Worm (Caenorhabditis elegans) whole organism, late embryonic: Measurements from ENCODE around the gene vps-18.

Experiments
- C38D4.7 ChIP-seq: fragments of 200-800 bp; sonication (Bioruptor generic); optimal IDR thresholded peaks from 2 replicates; lab custom pipeline; 2018; ENCODE audit warnings: mild to moderate bottlenecking, missing genetic modification characterization, moderate library complexity, missing compliant biosample characterization
- F13H6.1 ChIP-seq: sonication (generic microtip); optimal IDR thresholded peaks from 2 replicates; lab custom pipeline; 2016; ENCODE audit warnings: missing genetic modification characterization, missing compliant biosample characterization
- K09A11.1 ChIP-seq: sonication (generic microtip); optimal IDR thresholded peaks from 2 replicates; lab custom pipeline; 2017; ENCODE audit warnings: antibody characterized with exemption, mild to moderate bottlenecking, missing genetic modification characterization, missing compliant biosample characterization; ENCODE audit not compliant: insufficient read depth
- T23F11.4 ChIP-seq: fragments of 200-800 bp; sonication (Bioruptor generic); optimal IDR thresholded peaks from 2 replicates; lab custom pipeline; 2018; ENCODE audit warnings: mild to moderate bottlenecking, missing genetic modification characterization, missing compliant biosample characterization
- ahr-1 ChIP-seq: sonication (generic microtip); optimal IDR thresholded peaks from 2 replicates; lab custom pipeline; 2016; ENCODE audit warnings: missing genetic modification characterization, missing compliant biosample characterization
- ceh-19 ChIP-seq: fragments of 200-800 bp; sonication (Bioruptor generic); optimal IDR thresholded peaks from 2 replicates; lab custom pipeline; 2018; ENCODE audit warnings: mild to moderate bottlenecking, missing genetic modification characterization, missing compliant biosample characterization
- ceh-22 ChIP-seq: sonication (generic microtip); optimal IDR thresholded peaks from 2 replicates; lab custom pipeline; 2017; ENCODE audit warnings: missing biosample characterization, missing genetic modification characterization
- ceh-24 ChIP-seq: sonication (generic microtip); optimal IDR thresholded peaks from 2 replicates; lab custom pipeline; 2016; ENCODE audit warnings: mild to moderate bottlenecking, missing genetic modification characterization, missing compliant biosample characterization
- ceh-30 ChIP-seq: fragments of 150-350 bp; optimal IDR thresholded peaks from 2 replicates; lab custom pipeline; 2014; ENCODE audit warnings: missing biosample characterization, missing genetic modification characterization
- ceh-45 ChIP-seq: fragments of 200-800 bp; sonication (Bioruptor generic); IDR thresholded peaks from 2 replicates; pipeline ENCODE4 v1.3.6; 2022; ENCODE audit warnings: missing genetic modification reagents, missing genetic modification characterization, missing compliant biosample characterization
- ceh-6 ChIP-seq: fragments of 200-800 bp; sonication (Bioruptor generic); optimal IDR thresholded peaks from 2 replicates; lab custom pipeline; 2018; ENCODE audit warnings: mild to moderate bottlenecking, missing genetic modification characterization, missing compliant biosample characterization
- ceh-9 ChIP-seq: sonication (generic microtip); optimal IDR thresholded peaks from 2 replicates; lab custom pipeline; 2016; ENCODE audit warnings: mild to moderate bottlenecking, missing genetic modification characterization, inconsistent platforms, missing compliant biosample characterization
- dmd-4 ChIP-seq: sonication (generic microtip); optimal IDR thresholded peaks from 2 replicates; lab custom pipeline; 2016; ENCODE audit warnings: borderline replicate concordance, missing genetic modification characterization, missing compliant biosample characterization
- dve-1 ChIP-seq: sonication (generic microtip); optimal IDR thresholded peaks from 2 replicates; lab custom pipeline; 2017; ENCODE audit warnings: antibody characterized with exemption, mild to moderate bottlenecking, missing genetic modification characterization, missing compliant biosample characterization
- elt-2 ChIP-seq: sonication (generic microtip); optimal IDR thresholded peaks from 2 replicates; lab custom pipeline; 2016; ENCODE audit warnings: missing genetic modification reagents, missing genetic modification characterization, missing compliant biosample characterization
- ets-4 ChIP-seq: sonication (generic microtip); optimal IDR thresholded peaks from 2 replicates; lab custom pipeline; 2016; ENCODE audit warnings: missing genetic modification characterization, missing compliant biosample characterization
- eyg-1 ChIP-seq: sonication (generic microtip); optimal IDR thresholded peaks from 2 replicates; lab custom pipeline; 2016; ENCODE audit warnings: missing genotype, missing genetic modification characterization, missing compliant biosample characterization
- fax-1 ChIP-seq: sonication (generic microtip); optimal IDR thresholded peaks from 2 replicates; lab custom pipeline; 2016; ENCODE audit warnings: missing genotype, missing genetic modification characterization, missing compliant biosample characterization
- fkh-10 ChIP-seq: fragments of 150-350 bp; optimal IDR thresholded peaks from 2 replicates; lab custom pipeline; 2014; ENCODE audit warnings: missing biosample characterization, missing genetic modification reagents, missing genetic modification characterization
- hlh-13 ChIP-seq: fragments of 200-800 bp; sonication (Bioruptor generic); optimal IDR thresholded peaks from 2 replicates; lab custom pipeline; 2018; ENCODE audit warnings: mild to moderate bottlenecking, missing genetic modification characterization, missing compliant biosample characterization
- hlh-15 ChIP-seq: sonication (generic microtip); optimal IDR thresholded peaks from 2 replicates; lab custom pipeline; 2016; ENCODE audit warnings: missing genetic modification characterization, missing compliant biosample characterization
- hlh-30 ChIP-seq: sonication (generic microtip); optimal IDR thresholded peaks from 2 replicates; lab custom pipeline; 2017; ENCODE audit warnings: antibody characterized with exemption, missing genetic modification characterization, missing compliant biosample characterization; ENCODE audit not compliant: insufficient read depth
- lin-11 ChIP-seq: fragments of 200-800 bp; sonication (Bioruptor generic); optimal IDR thresholded peaks from 2 replicates; lab custom pipeline; 2018; ENCODE audit warnings: mild to moderate bottlenecking, missing genetic modification characterization, missing compliant biosample characterization
- mec-3 ChIP-seq: sonication (generic microtip); optimal IDR thresholded peaks from 2 replicates; lab custom pipeline; 2016; ENCODE audit warnings: borderline replicate concordance, missing genetic modification characterization, missing compliant biosample characterization
- nfya-1 ChIP-seq: sonication (generic microtip); optimal IDR thresholded peaks from 2 replicates; lab custom pipeline; 2017; ENCODE audit warnings: missing genetic modification characterization, mild to moderate bottlenecking, missing compliant biosample characterization, antibody characterized with exemption, moderate library complexity
- nhr-11 ChIP-seq: fragments of 150-350 bp; optimal IDR thresholded peaks from 2 replicates; lab custom pipeline; 2014; ENCODE audit warnings: missing biosample characterization, missing genetic modification characterization
- odd-2 ChIP-seq: sonication (generic microtip); optimal IDR thresholded peaks from 2 replicates; lab custom pipeline; 2017; ENCODE audit warnings: antibody characterized with exemption, mild to moderate bottlenecking, missing genetic modification characterization, missing compliant biosample characterization
- pax-1 ChIP-seq: fragments of 150-350 bp; optimal IDR thresholded peaks from 2 replicates; lab custom pipeline; 2014; ENCODE audit warnings: missing biosample characterization, missing genetic modification characterization
- pha-2 ChIP-seq: sonication (generic microtip); optimal IDR thresholded peaks from 2 replicates; lab custom pipeline; 2017; ENCODE audit warnings: mild to moderate bottlenecking, missing genetic modification characterization, missing compliant biosample characterization
- pqm-1 ChIP-seq: sonication (generic microtip); optimal IDR thresholded peaks from 2 replicates; lab custom pipeline; 2016; ENCODE audit warnings: missing genetic modification characterization, missing compliant biosample characterization
- ref-2 ChIP-seq: sonication (generic microtip); optimal IDR thresholded peaks from 2 replicates; lab custom pipeline; 2016; ENCODE audit warnings: missing genetic modification characterization, missing compliant biosample characterization
- rnt-1 ChIP-seq: sonication (generic microtip); optimal IDR thresholded peaks from 2 replicates; lab custom pipeline; 2016; ENCODE audit warnings: missing genetic modification characterization, missing compliant biosample characterization
- sdc-2 ChIP-seq: sonication (generic microtip); optimal IDR thresholded peaks from 2 replicates; lab custom pipeline; 2016; ENCODE audit warnings: missing genotype, missing genetic modification characterization, missing compliant biosample characterization
- sox-2 ChIP-seq: fragments of 200-800 bp; sonication (Bioruptor generic); IDR thresholded peaks from 2 replicates; pipeline ENCODE4 v1.3.6; 2022; ENCODE audit warnings: missing genetic modification reagents, missing genetic modification characterization, missing compliant biosample characterization
- tbx-2 ChIP-seq: sonication (generic microtip); optimal IDR thresholded peaks from 2 replicates; lab custom pipeline; 2016; ENCODE audit warnings: missing genetic modification characterization, missing compliant biosample characterization
- ttx-3 ChIP-seq: sonication (generic microtip); optimal IDR thresholded peaks from 2 replicates; lab custom pipeline; 2016; ENCODE audit warnings: missing genetic modification reagents, missing genetic modification characterization, missing compliant biosample characterization
- unc-86 ChIP-seq: sonication (generic microtip); optimal IDR thresholded peaks from 2 replicates; lab custom pipeline; 2016; ENCODE audit warnings: missing genetic modification characterization, missing compliant biosample characterization

Gene vps-18

ce11 chrII:4434278-4434677 lies 26.7 kb upstream of the vps-18 start:
- no peak for TF ChIP-seq pax-1 (tag; lab: Kevin White, UChicago)
- TF ChIP-seq ahr-1 (tag; lab: Kevin White, UChicago): no peak
- no peak for TF ChIP-seq ceh-30 (tag; lab: Kevin White, UChicago)
- no peak for TF ChIP-seq unc-86 (tag; lab: Kevin White, UChicago)
- no peak for TF ChIP-seq nhr-11 (tag; lab: Kevin White, UChicago)
- TF ChIP-seq ref-2 (tag; lab: Kevin White, UChicago): no peak
- TF ChIP-seq fax-1 (tag; lab: Kevin White, UChicago): no peak

DNA sequence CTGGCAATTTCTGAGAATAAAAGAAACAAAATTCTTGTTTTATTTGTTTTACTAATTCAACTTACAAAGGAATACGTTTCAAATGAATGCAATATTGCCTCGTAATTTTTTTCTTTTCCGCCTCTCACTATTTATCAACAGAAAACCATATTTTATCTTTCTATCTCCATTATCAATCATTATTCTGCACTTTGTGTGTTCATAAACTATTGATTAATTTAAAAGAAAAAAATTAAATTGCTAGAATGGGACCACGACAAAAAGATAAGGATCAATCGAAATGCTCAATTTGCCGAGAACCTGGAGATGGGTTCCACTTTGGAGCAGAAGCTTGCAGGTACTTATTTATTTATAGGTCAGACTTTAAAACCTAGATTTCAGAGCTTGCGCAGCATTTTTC lies 25.8 kb upstream of the vps-18 start, which contains the start of gene nhr-273:
Gene nhr-273 (plus strand): TSS at position 167 of the 400 bp plus-strand sequence.
- TF ChIP-seq K09A11.1 (tag; lab: Kevin White, UChicago) (no peak), ceh-19 (no peak), tbx-2 (tag; lab: Kevin White, UChicago) (no peak), ceh-9 (no peak), elt-2 (peak; percentile 34)

DNA sequence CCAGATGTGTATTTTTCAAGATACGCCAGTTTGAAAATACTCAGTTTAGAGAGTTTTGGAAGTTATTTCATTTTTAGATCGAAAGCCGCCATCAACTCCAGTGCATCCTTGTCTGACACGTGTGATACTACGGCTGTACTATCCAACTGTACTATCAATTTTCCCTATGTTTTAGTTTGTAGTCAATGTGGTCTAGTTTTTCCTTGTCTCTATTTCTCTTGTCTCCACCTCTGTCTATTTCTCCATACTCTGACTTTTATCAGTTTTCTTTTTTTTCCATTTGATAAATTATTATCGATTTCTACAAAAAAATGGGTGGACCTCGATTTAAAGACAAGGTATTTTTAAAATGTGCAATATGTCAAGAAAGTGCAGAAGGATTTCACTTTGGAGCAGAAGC lies 22.3 kb upstream of the vps-18 start, which contains the start of gene nhr-16:
Gene nhr-16 (plus strand): TSS at position 205 of the 400 bp plus-strand sequence.
- TF ChIP-seq mec-3 (tag; lab: Kevin White, UChicago): no peak
- TF ChIP-seq elt-2: peak; percentile 43

DNA sequence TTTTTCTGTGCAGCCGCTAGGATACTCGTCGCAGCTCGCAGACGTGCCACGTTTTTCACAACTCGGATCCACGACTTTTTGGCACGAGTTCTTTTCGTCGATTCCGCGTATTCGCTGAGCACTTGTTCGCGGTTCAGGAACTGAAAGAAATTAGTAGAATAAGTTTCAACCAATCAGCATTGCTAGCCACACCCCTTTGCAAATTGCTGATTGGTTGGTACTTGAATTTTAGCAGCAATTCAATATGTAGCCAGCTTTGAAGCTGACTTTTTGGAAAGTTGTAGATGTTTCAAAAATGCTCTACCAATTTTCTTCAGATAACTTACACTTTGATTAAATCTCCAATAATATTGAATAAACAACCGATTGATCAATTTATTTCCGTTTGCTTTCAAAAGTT lies 19.7 kb upstream of the vps-18 start:
- peak; percentile 81 for TF ChIP-seq nfya-1 (tag; lab: Kevin White, UChicago)
- no peak for TF ChIP-seq ceh-6 (GFP tag; lab: Kevin White, UChicago)
- TF ChIP-seq lin-11 (tag; lab: Kevin White, UChicago): no peak

ce11 chrII:4444811-4445210 lies 16.1 kb upstream of the vps-18 start:
- TF ChIP-seq odd-2 (tag; lab: Kevin White, UChicago): no peak
- no peak for TF ChIP-seq dmd-4
- TF ChIP-seq fkh-10 (GFP tag; lab: Kevin White, UChicago): no peak
- no peak for TF ChIP-seq hlh-15 (tag; lab: Kevin White, UChicago)
- no peak for TF ChIP-seq sdc-2 (tag; lab: Kevin White, UChicago)
- TF ChIP-seq ttx-3 (tag; lab: Kevin White, UChicago): no peak
- TF ChIP-seq ceh-30 (tag; lab: Kevin White, UChicago): no peak
- no peak for TF ChIP-seq ceh-24 (tag; lab: Kevin White, UChicago)
- TF ChIP-seq pax-1 (tag; lab: Kevin White, UChicago): no peak
- no peak for TF ChIP-seq pha-2 (tag; lab: Kevin White, UChicago)
- no peak for TF ChIP-seq F13H6.1 (tag; lab: Kevin White, UChicago)
- TF ChIP-seq C38D4.7 (GFP tag; lab: Kevin White, UChicago): no peak
- no peak for TF ChIP-seq dve-1 (tag; lab: Kevin White, UChicago)

ce11 chrII:4453051-4453450 lies 7.9 kb upstream of the vps-18 start, which contains the start of gene twk-2:
TSS of gene twk-2 (minus strand) at chrII:4453151.
- TF ChIP-seq ceh-9 (no peak), pqm-1 (no peak), sox-2 (no peak), odd-2 (tag; lab: Kevin White, UChicago) (no peak), ets-4 (tag; lab: Kevin White, UChicago) (no peak), ceh-45 (GFP tag; lab: Robert Waterston, UW) (no peak), eyg-1 (tag; lab: Kevin White, UChicago) (no peak), ttx-3 (tag; lab: Kevin White, UChicago) (no peak), fkh-10 (GFP tag; lab: Kevin White, UChicago) (no peak), nhr-11 (tag; lab: Kevin White, UChicago) (no peak), ceh-22 (tag; lab: Kevin White, UChicago) (no peak), hlh-30 (no peak), dmd-4 (no peak), rnt-1 (no peak), K09A11.1 (tag; lab: Kevin White, UChicago) (no peak), T23F11.4 (no peak), hlh-13 (GFP tag; lab: Kevin White, UChicago) (no peak)
- TF ChIP-seq, all 69 proteins: peak for 0
